Worm (Caenorhabditis elegans) whole organism, young adult: Measurements from ENCODE around the gene pes-10.

Experiments used
- B0035.1 ChIP-seq: sonication (generic microtip); optimal IDR thresholded peaks from 2 replicates; lab custom pipeline; 2016; ENCODE audit warnings: missing genetic modification characterization, mild to moderate bottlenecking, missing compliant biosample characterization, missing genotype, missing genetic modification reagents
- B0261.1 ChIP-seq: sonication (generic microtip); optimal IDR thresholded peaks from 2 replicates; lab custom pipeline; 2016; ENCODE audit warnings: mild to moderate bottlenecking, missing genetic modification characterization, moderate library complexity, missing compliant biosample characterization
- C17E4.6 ChIP-seq: fragments of 200-800 bp; sonication (Bioruptor generic); IDR thresholded peaks from 2 replicates; pipeline ENCODE4 v1.3.6; 2022; ENCODE audit warnings: missing genetic modification reagents, missing genetic modification characterization, missing compliant biosample characterization
- D2030.7 ChIP-seq: fragments of 200-800 bp; sonication (Bioruptor generic); IDR thresholded peaks from 2 replicates; pipeline ENCODE4 v1.3.6; 2022; ENCODE audit warnings: missing genetic modification reagents, missing genetic modification characterization, missing compliant biosample characterization
- F22D6.2 ChIP-seq: sonication (generic microtip); optimal IDR thresholded peaks from 2 replicates; lab custom pipeline; 2016; ENCODE audit warnings: mild to moderate bottlenecking, missing genetic modification characterization, missing compliant biosample characterization
- F23B12.7 ChIP-seq: sonication (generic microtip); optimal IDR thresholded peaks from 2 replicates; lab custom pipeline; 2017; ENCODE audit warnings: missing genetic modification characterization, mild to moderate bottlenecking, missing compliant biosample characterization, antibody characterized with exemption, moderate library complexity; ENCODE audit not compliant: insufficient read depth
- F52B5.7 ChIP-seq: sonication (generic microtip); optimal IDR thresholded peaks from 2 replicates; lab custom pipeline; 2016; ENCODE audit warnings: mild to moderate bottlenecking, missing genetic modification characterization, missing compliant biosample characterization
- F55B11.4 ChIP-seq: sonication (generic microtip); optimal IDR thresholded peaks from 2 replicates; lab custom pipeline; 2016; ENCODE audit warnings: missing compliant biosample characterization, missing genetic modification characterization, borderline replicate concordance; ENCODE audit not compliant: insufficient read depth
- Y53F4B.3 ChIP-seq: fragments of 200-800 bp; sonication (Bioruptor generic); IDR thresholded peaks from 2 replicates; pipeline ENCODE4 v1.3.6; 2022; ENCODE audit warnings: missing genetic modification reagents, missing genetic modification characterization, missing compliant biosample characterization
- Y53G8AR.9 ChIP-seq: fragments of 200-800 bp; sonication (Bioruptor generic); conservative IDR thresholded peaks from 2 replicates; pipeline ENCODE4 v1.3.6; 2022; ENCODE audit warnings: missing genetic modification reagents, missing genetic modification characterization, missing compliant biosample characterization
- Y56A3A.18 ChIP-seq: fragments of 200-800 bp; sonication (Bioruptor generic); IDR thresholded peaks from 2 replicates; pipeline ENCODE4 v1.3.6; 2022; ENCODE audit warnings: missing genetic modification reagents, missing genetic modification characterization, missing compliant biosample characterization
- Y67H2A.10 ChIP-seq: fragments of 200-800 bp; sonication (Bioruptor generic); conservative IDR thresholded peaks from 2 replicates; pipeline ENCODE4 v1.3.6; 2022; ENCODE audit warnings: missing genetic modification reagents, missing genetic modification characterization, missing compliant biosample characterization
- Y95B8A.8 ChIP-seq: fragments of 200-800 bp; sonication (Bioruptor generic); IDR thresholded peaks from 2 replicates; pipeline ENCODE4 v1.3.6; 2022; ENCODE audit warnings: missing genetic modification reagents, missing genetic modification characterization, missing compliant biosample characterization
- atf-7 ChIP-seq: sonication (generic microtip); optimal IDR thresholded peaks from 2 replicates; lab custom pipeline; 2017; ENCODE audit warnings: mild to moderate bottlenecking, missing genetic modification characterization, missing compliant biosample characterization
- attf-5 ChIP-seq: fragments of 200-800 bp; sonication (Bioruptor generic); optimal IDR thresholded peaks from 2 replicates; lab custom pipeline; 2018; ENCODE audit warnings: mild to moderate bottlenecking, missing genetic modification characterization, missing compliant biosample characterization
- bed-1 ChIP-seq: fragments of 200-800 bp; sonication (Bioruptor generic); IDR thresholded peaks from 2 replicates; pipeline ENCODE4 v1.3.6; 2022; ENCODE audit warnings: missing genetic modification reagents, missing genetic modification characterization, missing compliant biosample characterization
- cebp-2 ChIP-seq: fragments of 200-800 bp; sonication (Bioruptor generic); IDR thresholded peaks from 2 replicates; pipeline ENCODE4 v1.3.6; 2022; ENCODE audit warnings: missing genetic modification characterization, missing compliant biosample characterization
- ceh-27 ChIP-seq: fragments of 200-800 bp; sonication (Bioruptor generic); optimal IDR thresholded peaks from 2 replicates; lab custom pipeline; 2018; ENCODE audit warnings: mild to moderate bottlenecking, missing genetic modification characterization, moderate library complexity, missing compliant biosample characterization
- ceh-40 ChIP-seq: fragments of 200-800 bp; sonication (Bioruptor generic); IDR thresholded peaks from 2 replicates; pipeline ENCODE4 v1.3.6; 2022; ENCODE audit warnings: missing genetic modification characterization, missing compliant biosample characterization
- ceh-58 ChIP-seq: fragments of 200-800 bp; sonication (Bioruptor generic); IDR thresholded peaks from 2 replicates; pipeline ENCODE4 v1.3.6; 2022; ENCODE audit warnings: missing genetic modification characterization, missing compliant biosample characterization
- ceh-79 ChIP-seq: sonication (generic microtip); optimal IDR thresholded peaks from 2 replicates; lab custom pipeline; 2017; ENCODE audit warnings: mild to moderate bottlenecking, missing genetic modification characterization, missing compliant biosample characterization
- die-1 ChIP-seq: sonication (generic microtip); optimal IDR thresholded peaks from 2 replicates; lab custom pipeline; 2016; ENCODE audit warnings: missing genotype, mild to moderate bottlenecking, missing genetic modification characterization, missing compliant biosample characterization
- dox-1 ChIP-seq: fragments of 200-800 bp; sonication (Bioruptor generic); IDR thresholded peaks from 2 replicates; pipeline ENCODE4 v1.3.6; 2022; ENCODE audit warnings: missing genetic modification reagents, missing genetic modification characterization, missing compliant biosample characterization
- egl-18 ChIP-seq: fragments of 200-800 bp; sonication (Bioruptor generic); IDR thresholded peaks from 2 replicates; pipeline ENCODE4 v1.3.6; 2022; ENCODE audit warnings: missing genetic modification reagents, missing genetic modification characterization, missing compliant biosample characterization
- egl-44 ChIP-seq: fragments of 200-800 bp; sonication (Bioruptor generic); IDR thresholded peaks from 2 replicates; pipeline ENCODE4 v1.3.6; 2022; ENCODE audit warnings: missing genetic modification reagents, missing genetic modification characterization, missing compliant biosample characterization
- him-1 ChIP-seq: sonication (generic microtip); optimal IDR thresholded peaks from 2 replicates; lab custom pipeline; 2016; ENCODE audit warnings: missing genotype, missing genetic modification reagents, missing genetic modification characterization, missing compliant biosample characterization
- lin-40 ChIP-seq: sonication (generic microtip); optimal IDR thresholded peaks from 2 replicates; lab custom pipeline; 2016; ENCODE audit warnings: missing genetic modification characterization, mild to moderate bottlenecking, missing compliant biosample characterization, missing genotype, missing genetic modification reagents
- lin-54 ChIP-seq: fragments of 200-800 bp; sonication (Bioruptor generic); optimal IDR thresholded peaks from 2 replicates; lab custom pipeline; 2018; ENCODE audit warnings: mild to moderate bottlenecking, missing genetic modification characterization, missing compliant biosample characterization
- madf-6 ChIP-seq: fragments of 200-800 bp; sonication (Bioruptor generic); IDR thresholded peaks from 2 replicates; pipeline ENCODE4 v1.3.6; 2022; ENCODE audit warnings: missing genetic modification reagents, missing genetic modification characterization, missing compliant biosample characterization
- mcd-1 ChIP-seq: fragments of 200-800 bp; sonication (Bioruptor generic); IDR thresholded peaks from 2 replicates; pipeline ENCODE4 v1.3.6; 2022; ENCODE audit warnings: missing genetic modification reagents, missing genetic modification characterization, missing compliant biosample characterization
- mes-4 ChIP-seq: sonication (generic microtip); optimal IDR thresholded peaks from 2 replicates; lab custom pipeline; 2016; ENCODE audit warnings: missing genotype, missing genetic modification characterization, missing compliant biosample characterization
- nfyb-1 ChIP-seq: fragments of 200-800 bp; sonication (Bioruptor generic); IDR thresholded peaks from 2 replicates; pipeline ENCODE4 v1.3.6; 2022; ENCODE audit warnings: missing genetic modification reagents, missing genetic modification characterization, missing compliant biosample characterization
- nhr-179 ChIP-seq: sonication (generic microtip); optimal IDR thresholded peaks from 2 replicates; lab custom pipeline; 2016; ENCODE audit warnings: mild to moderate bottlenecking, missing genetic modification characterization, missing compliant biosample characterization
- nhr-27 ChIP-seq: fragments of 200-800 bp; sonication (Bioruptor generic); optimal IDR thresholded peaks from 2 replicates; lab custom pipeline; 2018; ENCODE audit warnings: mild to moderate bottlenecking, missing genetic modification characterization, moderate library complexity, missing compliant biosample characterization
- pha-4 ChIP-seq: fragments of 150-350 bp; sonication (generic microtip); optimal IDR thresholded peaks from 2 replicates; lab custom pipeline; 2014; ENCODE audit warnings: missing biosample characterization, missing genetic modification reagents, missing genetic modification characterization
- rcor-1 ChIP-seq: fragments of 200-800 bp; sonication (Bioruptor generic); IDR thresholded peaks from 2 replicates; pipeline ENCODE4 v1.3.6; 2022; ENCODE audit warnings: missing genetic modification reagents, missing genetic modification characterization, missing compliant biosample characterization
- rec-8 ChIP-seq, 2 experiments: sonication (generic microtip); optimal IDR thresholded peaks; 2 replicates each; lab custom pipeline; 2016; ENCODE audit warnings: mild to moderate bottlenecking in 2 of 2, missing genetic modification characterization in 2 of 2, missing genetic modification reagents in 2 of 2, missing genotype in 2 of 2, missing biosample characterization in 1 of 2, missing compliant biosample characterization in 1 of 2, moderate library complexity in 1 of 2
- snpc-1.1 ChIP-seq: sonication (generic microtip); optimal IDR thresholded peaks from 2 replicates; lab custom pipeline; 2017; ENCODE audit warnings: missing genetic modification characterization, mild to moderate bottlenecking, missing compliant biosample characterization, antibody characterized with exemption, moderate library complexity, missing genotype, missing genetic modification reagents; ENCODE audit not compliant: insufficient read depth
- snpc-3.4 ChIP-seq: sonication (generic microtip); optimal IDR thresholded peaks from 2 replicates; lab custom pipeline; 2017; ENCODE audit warnings: missing genetic modification characterization, mild to moderate bottlenecking, missing compliant biosample characterization, antibody characterized with exemption, moderate library complexity, missing genotype, missing genetic modification reagents
- sptf-2 ChIP-seq: fragments of 200-800 bp; sonication (Bioruptor generic); optimal IDR thresholded peaks from 2 replicates; lab custom pipeline; 2018; ENCODE audit warnings: mild to moderate bottlenecking, missing genetic modification characterization, missing compliant biosample characterization
- tbp1 ChIP-seq: fragments of 200-800 bp; sonication (Bioruptor generic); optimal IDR thresholded peaks from 2 replicates; lab custom pipeline; 2018; ENCODE audit warnings: mild to moderate bottlenecking, missing genetic modification characterization, missing compliant biosample characterization
- unc-62 ChIP-seq: fragments of 150-350 bp; optimal IDR thresholded peaks from 2 replicates; lab custom pipeline; 2014; ENCODE audit warnings: missing biosample characterization, missing genetic modification reagents, missing genetic modification characterization
- xnd-1 ChIP-seq: sonication (generic microtip); optimal IDR thresholded peaks from 2 replicates; lab custom pipeline; 2016; ENCODE audit warnings: missing genotype, missing genetic modification reagents, missing genetic modification characterization, missing compliant biosample characterization
- zfh-2 ChIP-seq: fragments of 200-800 bp; sonication (Bioruptor generic); conservative IDR thresholded peaks from 2 replicates; pipeline ENCODE4 v1.3.6; 2022; ENCODE audit warnings: missing genetic modification reagents, missing genetic modification characterization, missing compliant biosample characterization
- ztf-26 ChIP-seq: sonication (generic microtip); optimal IDR thresholded peaks from 2 replicates; lab custom pipeline; 2017; ENCODE audit warnings: missing genetic modification characterization, missing compliant biosample characterization
- ztf-3 ChIP-seq: fragments of 200-800 bp; sonication (Bioruptor generic); optimal IDR thresholded peaks from 2 replicates; lab custom pipeline; 2018; ENCODE audit warnings: mild to moderate bottlenecking, missing genetic modification characterization, missing compliant biosample characterization
- ztf-6 ChIP-seq: fragments of 200-800 bp; sonication (Bioruptor generic); IDR thresholded peaks from 2 replicates; pipeline ENCODE4 v1.3.6; 2022; ENCODE audit warnings: missing genetic modification reagents, missing genetic modification characterization, missing compliant biosample characterization

pes-10 gene

DNA sequence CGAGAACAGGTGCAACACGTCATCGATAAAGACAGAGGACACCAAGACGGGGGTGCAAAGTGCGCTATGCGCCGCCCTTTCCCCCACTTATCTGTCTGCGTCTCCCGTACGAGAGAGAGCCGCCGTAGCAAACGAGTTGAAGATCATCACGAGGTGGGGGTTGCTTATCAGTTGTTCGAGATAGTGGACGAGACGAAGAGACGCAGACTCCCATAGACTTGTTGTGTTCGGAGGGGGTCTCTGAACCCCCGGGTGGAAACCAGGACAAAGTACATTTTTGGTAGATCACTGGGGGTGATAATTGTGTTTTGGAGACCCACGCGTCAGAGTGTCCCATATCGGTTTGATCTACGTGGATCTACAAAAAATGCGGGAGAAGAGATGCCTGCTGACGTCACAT lies 48.8 kb downstream of the pes-10 start (continued):
- TF ChIP-seq atf-7 (tag; lab: Kevin White, UChicago) = peak; percentile 91
- TF ChIP-seq die-1 (tag; lab: Kevin White, UChicago) = peak; percentile 32
- no peak for TF ChIP-seq cebp-2
- no peak for TF ChIP-seq snpc-3.4 (tag; lab: Kevin White, UChicago)
- no peak for TF ChIP-seq B0035.1 (tag; lab: Kevin White, UChicago)
- TF ChIP-seq rec-8 (tag; optimal IDR thresholded peaks at IDR 0.05; lab: Kevin White, UChicago) = no peak
- TF ChIP-seq Y67H2A.10 = no peak
- peak; percentile 62 for TF ChIP-seq ztf-3 (GFP tag; lab: Kevin White, UChicago)
- peak; percentile 88 for TF ChIP-seq lin-40 (tag; lab: Kevin White, UChicago)
- peak; percentile 56 for TF ChIP-seq F52B5.7 (tag; lab: Kevin White, UChicago)
- peak; percentile 14 for TF ChIP-seq ceh-27 (GFP tag; lab: Kevin White, UChicago)
- TF ChIP-seq rcor-1 (GFP tag; lab: Robert Waterston, UW) = no peak
- TF ChIP-seq mes-4 (tag; lab: Kevin White, UChicago) = no peak
- TF ChIP-seq ceh-40 (GFP tag; lab: Robert Waterston, UW) = no peak
- TF ChIP-seq xnd-1 (tag; lab: Kevin White, UChicago) = no peak
- TF ChIP-seq Y95B8A.8 (GFP tag; lab: Robert Waterston, UW) = no peak
- TF ChIP-seq him-1 (tag; lab: Kevin White, UChicago) = no peak
- TF ChIP-seq D2030.7 (GFP tag; lab: Robert Waterston, UW) = no peak
- TF ChIP-seq pha-4 (tag; lab: Kevin White, UChicago) = no peak
- TF ChIP-seq attf-5 (GFP tag; lab: Kevin White, UChicago) = peak; percentile 79
- TF ChIP-seq ztf-6 = peak; percentile 78
- peak; percentile 89 for TF ChIP-seq Y53G8AR.9 (GFP tag; lab: Robert Waterston, UW)
- peak; percentile 87 for TF ChIP-seq egl-44 (GFP tag; lab: Robert Waterston, UW)
- no peak for TF ChIP-seq Y53F4B.3
- TF ChIP-seq F22D6.2 (tag; lab: Kevin White, UChicago) = peak; percentile 58
- no peak for TF ChIP-seq C17E4.6
- no peak for TF ChIP-seq unc-62 (GFP tag; lab: Kevin White, UChicago)
- TF ChIP-seq snpc-1.1 (tag; lab: Kevin White, UChicago) = no peak
- TF ChIP-seq ceh-58 = 0 out of 2 replicates have a peak, but pooled peaks have one; percentile 22

DNA sequence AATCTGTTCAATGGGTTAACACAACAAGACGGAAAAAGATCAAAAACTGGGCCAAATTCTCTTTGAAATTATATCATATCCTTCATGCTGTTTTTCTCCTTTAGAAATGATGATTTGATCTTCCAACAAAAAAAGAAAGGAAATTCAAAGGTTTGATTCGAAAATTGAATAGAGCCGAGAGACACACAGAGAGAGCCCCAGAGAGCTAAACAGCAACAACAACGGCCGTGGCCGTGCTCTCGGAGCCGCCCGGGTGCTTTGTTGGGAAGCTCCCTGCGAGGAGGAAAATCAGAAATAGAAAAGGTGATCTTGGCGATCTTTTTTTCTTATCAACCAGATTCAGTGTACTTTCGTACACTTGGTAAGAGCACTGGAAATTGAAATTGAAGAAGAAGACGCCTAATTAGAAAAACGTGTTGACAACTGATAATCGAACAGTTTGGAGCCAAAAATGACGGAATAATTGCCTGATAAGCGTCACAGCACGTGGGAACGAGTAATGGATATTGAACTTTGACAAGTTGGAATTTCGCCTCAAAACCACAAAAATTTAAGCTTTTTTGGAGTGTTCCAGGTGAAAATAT lies 50.3 kb downstream of the pes-10 start:
- TF ChIP-seq bed-1 (GFP tag; lab: Robert Waterston, UW) (no peak), zfh-2 (GFP tag; lab: Robert Waterston, UW) (peak; percentile 73; the same call in 1 of the 2 replicates), sptf-2 (GFP tag; lab: Kevin White, UChicago) (no peak), snpc-1.1 (tag; lab: Kevin White, UChicago) (no peak), lin-54 (no peak), xnd-1 (tag; lab: Kevin White, UChicago) (no peak), egl-18 (GFP tag; lab: Robert Waterston, UW) (no peak), ztf-26 (tag; lab: Kevin White, UChicago) (no peak), Y95B8A.8 (GFP tag; lab: Robert Waterston, UW) (no peak), F23B12.7 (tag; lab: Kevin White, UChicago) (no peak), Y56A3A.18 (no peak), mcd-1 (0 out of 2 replicates have a peak, but pooled peaks have one; percentile 5), nfyb-1 (GFP tag; lab: Robert Waterston, UW) (no peak), ceh-79 (tag; lab: Kevin White, UChicago) (no peak), nhr-27 (tag; lab: Kevin White, UChicago) (no peak), unc-62 (GFP tag; lab: Kevin White, UChicago) (peak; percentile 42), nhr-179 (tag; lab: Kevin White, UChicago) (no peak), F55B11.4 (no peak), madf-6 (GFP tag; lab: Robert Waterston, UW) (no peak), B0261.1 (tag; lab: Kevin White, UChicago) (no peak), dox-1 (GFP tag; lab: Robert Waterston, UW) (peak; percentile 40; the same call in 1 of the 2 replicates), tbp1 (GFP tag; lab: Kevin White, UChicago) (no peak)
